Fruit fly (Drosophila melanogaster) whole organism, embryonic: Measurements from ENCODE around the gene gpp.
A peak's percentile ranks its signal among the peaks of the same experiment; 100 is the strongest.

Experiments used
- Bgb ChIP-seq: fragments of 200-800 bp; sonication (Bioruptor generic); IDR thresholded peaks from 2 replicates; pipeline ENCODE4 v1.3.6; 2022; ENCODE audit warnings: missing biosample characterization, missing genetic modification characterization; ENCODE audit not compliant: partially characterized antibody
- CG10209 ChIP-seq: fragments of 200-800 bp; sonication (Bioruptor generic); optimal IDR thresholded peaks from 3 replicates; lab custom pipeline; 2017; ENCODE audit warnings: missing biosample characterization, mild to moderate bottlenecking, missing genetic modification characterization, missing genetic modification reagents
- CG10462 ChIP-seq: fragments of 200-800 bp; sonication (Bioruptor generic); optimal IDR thresholded peaks from 2 replicates; lab custom pipeline; 2016; ENCODE audit warnings: missing biosample characterization, missing genetic modification characterization
- CG10979 ChIP-seq: fragments of 200-800 bp; sonication (Bioruptor generic); optimal IDR thresholded peaks from 2 replicates; lab custom pipeline; 2018; ENCODE audit warnings: missing biosample characterization, mild to moderate bottlenecking, missing genetic modification characterization, moderate library complexity
- CG11085 ChIP-seq: fragments of 200-800 bp; sonication (Bioruptor generic); IDR thresholded peaks from 2 replicates; pipeline ENCODE4 v1.3.6; 2022; ENCODE audit warnings: missing biosample characterization, missing genetic modification characterization
- CG11398 ChIP-seq: fragments of 200-800 bp; sonication (Bioruptor generic); optimal IDR thresholded peaks from 2 replicates; lab custom pipeline; 2016; ENCODE audit warnings: missing biosample characterization, missing genetic modification characterization
- CG11695 ChIP-seq: fragments of 200-800 bp; sonication (Bioruptor generic); IDR thresholded peaks from 3 replicates; pipeline ENCODE4 v1.3.6; 2022; ENCODE audit warnings: missing biosample characterization, missing genetic modification characterization
- CG11723 ChIP-seq: fragments of 200-800 bp; sonication (Bioruptor generic); optimal IDR thresholded peaks from 2 replicates; lab custom pipeline; 2017; ENCODE audit warnings: missing biosample characterization, mild to moderate bottlenecking, missing genetic modification characterization
- CG13123 ChIP-seq: fragments of 200-800 bp; sonication (Bioruptor generic); optimal IDR thresholded peaks from 2 replicates; lab custom pipeline; 2016; ENCODE audit warnings: missing biosample characterization, missing genetic modification characterization
- CG13775 ChIP-seq: fragments of 200-800 bp; sonication (Bioruptor generic); optimal IDR thresholded peaks from 3 replicates; lab custom pipeline; 2017; ENCODE audit warnings: missing biosample characterization, mild to moderate bottlenecking, missing genetic modification characterization
- CG13894 ChIP-seq: fragments of 200-800 bp; sonication (Bioruptor generic); optimal IDR thresholded peaks from 3 replicates; lab custom pipeline; 2018; ENCODE audit warnings: missing biosample characterization, mild to moderate bottlenecking, missing genetic modification characterization, moderate library complexity
- CG1529 ChIP-seq: fragments of 200-800 bp; sonication (Bioruptor generic); optimal IDR thresholded peaks from 3 replicates; lab custom pipeline; 2018; ENCODE audit warnings: missing biosample characterization, missing genetic modification characterization
- CG15514 ChIP-seq: fragments of 200-800 bp; sonication (Bioruptor generic); optimal IDR thresholded peaks from 3 replicates; lab custom pipeline; 2017; ENCODE audit warnings: missing biosample characterization, missing genetic modification characterization, mild to moderate bottlenecking, moderate library complexity, missing genetic modification reagents
- CG17385 ChIP-seq: fragments of 200-800 bp; sonication (Bioruptor generic); optimal IDR thresholded peaks from 3 replicates; lab custom pipeline; 2018; ENCODE audit warnings: missing biosample characterization, mild to moderate bottlenecking, missing genetic modification characterization
- CG17912 ChIP-seq: fragments of 200-800 bp; sonication (Bioruptor generic); optimal IDR thresholded peaks from 2 replicates; lab custom pipeline; 2018; ENCODE audit warnings: missing biosample characterization, mild to moderate bottlenecking, missing genetic modification characterization
- CG2129 ChIP-seq: fragments of 200-800 bp; sonication (Bioruptor generic); IDR thresholded peaks from 2 replicates; pipeline ENCODE4 v1.3.6; 2022; ENCODE audit warnings: missing biosample characterization, missing genetic modification characterization; ENCODE audit not compliant: partially characterized antibody
- CG30020 ChIP-seq: fragments of 200-800 bp; optimal IDR thresholded peaks from 2 replicates; lab custom pipeline; 2019; ENCODE audit warnings: missing biosample characterization, mild to moderate bottlenecking, missing genetic modification characterization, moderate library complexity
- CG3726 ChIP-seq: fragments of 200-800 bp; sonication (Bioruptor generic); IDR thresholded peaks from 3 replicates; pipeline ENCODE4, ENCODE4 v1.3.6; 2022; ENCODE audit warnings: missing biosample characterization, missing genetic modification characterization
- CG4282 ChIP-seq: fragments of 200-800 bp; sonication (Bioruptor generic); optimal IDR thresholded peaks from 2 replicates; lab custom pipeline; 2016; ENCODE audit warnings: missing biosample characterization, missing genetic modification characterization
- CG7271 ChIP-seq: fragments of 200-800 bp; sonication (Bioruptor generic); optimal IDR thresholded peaks from 2 replicates; lab custom pipeline; 2018; ENCODE audit warnings: missing biosample characterization, mild to moderate bottlenecking, missing genetic modification characterization, moderate library complexity
- CG7357 ChIP-seq: fragments of 200-800 bp; sonication (Bioruptor generic); IDR thresholded peaks from 3 replicates; pipeline ENCODE4 v1.3.6; 2022; ENCODE audit warnings: missing biosample characterization, missing genetic modification characterization
- CG8924 ChIP-seq: fragments of 200-800 bp; optimal IDR thresholded peaks from 3 replicates; lab custom pipeline; 2019; ENCODE audit warnings: missing biosample characterization, mild to moderate bottlenecking, missing genetic modification characterization, moderate library complexity
- CG8944 ChIP-seq: fragments of 200-800 bp; sonication (Bioruptor generic); optimal IDR thresholded peaks from 3 replicates; lab custom pipeline; 2016; ENCODE audit warnings: missing biosample characterization, missing genetic modification characterization
- CrebB ChIP-seq: fragments of 200-800 bp; sonication (Bioruptor generic); optimal IDR thresholded peaks from 3 replicates; lab custom pipeline; 2018; ENCODE audit warnings: missing biosample characterization, mild to moderate bottlenecking, missing genetic modification characterization
- Deaf1 ChIP-seq: fragments of 200-800 bp; optimal IDR thresholded peaks from 3 replicates; lab custom pipeline; 2019; ENCODE audit warnings: missing biosample characterization, mild to moderate bottlenecking, missing genetic modification characterization, moderate library complexity
- Dll ChIP-seq: fragments of 200-800 bp; sonication (Bioruptor generic); IDR thresholded peaks from 4 replicates; pipeline ENCODE4 v1.3.6; 2022; ENCODE audit warnings: missing biosample characterization, missing genetic modification characterization; ENCODE audit not compliant: partially characterized antibody
- Fer3 ChIP-seq: fragments of 200-800 bp; sonication (Bioruptor generic); optimal IDR thresholded peaks from 2 replicates; lab custom pipeline; 2018; ENCODE audit warnings: missing biosample characterization, mild to moderate bottlenecking, missing genetic modification characterization, moderate library complexity
- Hmr ChIP-seq: fragments of 200-800 bp; sonication (Bioruptor generic); optimal IDR thresholded peaks from 3 replicates; lab custom pipeline; 2017; ENCODE audit warnings: mild to moderate bottlenecking, missing biosample characterization, missing genetic modification reagents, missing genetic modification characterization
- Nf-YC ChIP-seq: fragments of 200-800 bp; optimal IDR thresholded peaks from 3 replicates; lab custom pipeline; 2019; ENCODE audit warnings: missing biosample characterization, mild to moderate bottlenecking, missing genetic modification characterization, moderate library complexity
- PHDP ChIP-seq: fragments of 200-800 bp; sonication (Bioruptor generic); optimal IDR thresholded peaks from 3 replicates; lab custom pipeline; 2018; ENCODE audit warnings: missing biosample characterization, mild to moderate bottlenecking, missing genetic modification characterization, moderate library complexity
- Pdp1 ChIP-seq, 2 experiments: fragments of 200-800 bp; sonication (Bioruptor generic); optimal IDR thresholded peaks; 3 replicates each; lab custom pipeline; 2016; ENCODE audit warnings: missing biosample characterization in 2 of 2, missing genetic modification characterization in 2 of 2, mild to moderate bottlenecking in 1 of 2, moderate library complexity in 1 of 2
- Sin3A ChIP-seq: fragments of >200 bp; optimal IDR thresholded peaks from 2 replicates; lab custom pipeline; 2018
- Sox100B ChIP-seq: fragments of 200-800 bp; sonication (Bioruptor generic); optimal IDR thresholded peaks from 3 replicates; lab custom pipeline; 2018; ENCODE audit warnings: missing biosample characterization, mild to moderate bottlenecking, missing genetic modification characterization
- Spps ChIP-seq: fragments of 200-800 bp; sonication (Bioruptor generic); optimal IDR thresholded peaks from 2 replicates; lab custom pipeline; 2018; ENCODE audit warnings: missing biosample characterization, mild to moderate bottlenecking, missing genetic modification characterization
- TFAM ChIP-seq: fragments of 200-800 bp; sonication (Bioruptor generic); optimal IDR thresholded peaks from 2 replicates; lab custom pipeline; 2017; ENCODE audit warnings: missing biosample characterization, missing genetic modification characterization, inconsistent platforms
- aop ChIP-seq: fragments of 200-800 bp; sonication (Bioruptor generic); IDR thresholded peaks from 2 replicates; pipeline ENCODE4 v1.3.6; 2022; ENCODE audit warnings: missing biosample characterization, missing genetic modification characterization
- ato ChIP-seq: fragments of 200-800 bp; sonication (Bioruptor generic); IDR thresholded peaks from 2 replicates; pipeline ENCODE4 v1.3.6; 2022; ENCODE audit warnings: missing biosample characterization, missing genetic modification characterization; ENCODE audit not compliant: partially characterized antibody
- bowl ChIP-seq: fragments of 200-800 bp; sonication (Bioruptor generic); IDR thresholded peaks from 2 replicates; pipeline ENCODE4 v1.3.6; 2022; ENCODE audit warnings: missing biosample characterization, missing genetic modification characterization
- da ChIP-seq: fragments of 200-800 bp; sonication (Bioruptor generic); optimal IDR thresholded peaks from 2 replicates; lab custom pipeline; 2016; ENCODE audit warnings: missing biosample characterization, missing genetic modification characterization
- disco-r ChIP-seq: fragments of 200-800 bp; sonication (Bioruptor generic); optimal IDR thresholded peaks from 2 replicates; lab custom pipeline; 2016; ENCODE audit warnings: missing biosample characterization, missing genetic modification characterization
- esg ChIP-seq: fragments of 200-800 bp; sonication (Bioruptor generic); conservative IDR thresholded peaks from 2 replicates; pipeline ENCODE4 v1.3.6; 2022; ENCODE audit warnings: missing biosample characterization, missing genetic modification characterization
- fd64A ChIP-seq: fragments of 200-800 bp; sonication (Bioruptor generic); optimal IDR thresholded peaks from 3 replicates; lab custom pipeline; 2018; ENCODE audit warnings: missing biosample characterization, mild to moderate bottlenecking, missing genetic modification characterization
- gem ChIP-seq: fragments of 200-800 bp; sonication (Bioruptor generic); optimal IDR thresholded peaks from 2 replicates; lab custom pipeline; 2019; ENCODE audit warnings: missing biosample characterization, mild to moderate bottlenecking, missing genetic modification characterization, moderate library complexity
- gro ChIP-seq: fragments of 200-800 bp; sonication (Bioruptor generic); optimal IDR thresholded peaks from 2 replicates; lab custom pipeline; 2016; ENCODE audit warnings: missing biosample characterization, missing genetic modification characterization
- hbn ChIP-seq: fragments of 200-800 bp; sonication (Bioruptor generic); IDR thresholded peaks from 2 replicates; pipeline ENCODE4 v1.3.6; 2022; ENCODE audit warnings: missing biosample characterization, missing genetic modification characterization; ENCODE audit not compliant: partially characterized antibody
- p53 ChIP-seq: fragments of 200-800 bp; sonication (Bioruptor generic); optimal IDR thresholded peaks from 2 replicates; lab custom pipeline; 2016; ENCODE audit warnings: missing biosample characterization, missing genetic modification characterization
- pb ChIP-seq: fragments of 200-800 bp; sonication (Bioruptor generic); optimal IDR thresholded peaks from 3 replicates; lab custom pipeline; 2016; ENCODE audit warnings: missing biosample characterization, missing genetic modification characterization
- psq ChIP-seq: fragments of 200-800 bp; sonication (Bioruptor generic); optimal IDR thresholded peaks from 2 replicates; lab custom pipeline; 2017; ENCODE audit warnings: missing biosample characterization, missing genetic modification characterization
- sens ChIP-seq: fragments of 200-800 bp; sonication (Bioruptor generic); peaks from one replicate; lab custom pipeline; 2016; ENCODE audit warnings: missing biosample characterization, missing genetic modification characterization
- slp2 ChIP-seq: fragments of 200-800 bp; sonication (Bioruptor generic); optimal IDR thresholded peaks from 2 replicates; lab custom pipeline; 2016; ENCODE audit warnings: missing biosample characterization, missing genetic modification characterization

Gene gpp

dm6 chr3R:6467646-6468350 lies 61.1 kb downstream of the gpp start (continued):
- TF ChIP-seq CG13775 (GFP tag; lab: Kevin White, UChicago) (peak; percentile 31), bowl (no peak), CG17385 (GFP tag; lab: Kevin White, UChicago) (peak; percentile 51), CG4282 (GFP tag; lab: Kevin White, UChicago) (no peak), CG11085 (GFP tag; lab: Robert Waterston, UW) (no peak), CG10462 (GFP tag; lab: Kevin White, UChicago) (peak; percentile 0), slp2 (GFP tag; lab: Kevin White, UChicago) (peak; percentile 9), Hmr (GFP tag; lab: Kevin White, UChicago) (peak; percentile 34), CG3726 (GFP tag; lab: Robert Waterston, UW) (no peak), CG30020 (tag; lab: Kevin White, UChicago) (no peak), CG11723 (GFP tag; lab: Kevin White, UChicago) (peak; percentile 21), CG13123 (GFP tag; lab: Kevin White, UChicago) (no peak), CG2129 (no peak), Fer3 (tag; lab: Kevin White, UChicago) (peak; percentile 11), CG13894 (no peak), CrebB (tag; lab: Kevin White, UChicago) (no peak), Dll (no peak), TFAM (GFP tag; lab: Kevin White, UChicago) (no peak), sens (GFP tag; lab: Kevin White, UChicago) (peak; percentile 87), disco-r (GFP tag; lab: Kevin White, UChicago) (peak; percentile 10), ato (GFP tag; lab: Robert Waterston, UW) (no peak), CG7271 (tag; lab: Kevin White, UChicago) (no peak), p53 (GFP tag; lab: Kevin White, UChicago) (no peak), fd64A (GFP tag; lab: Kevin White, UChicago) (no peak), CG1529 (GFP tag; lab: Kevin White, UChicago) (peak; percentile 66), esg (peak; percentile 60), aop (GFP tag; lab: Robert Waterston, UW) (no peak), Deaf1 (no peak), CG11398 (GFP tag; lab: Kevin White, UChicago) (peak; percentile 23), da (GFP tag; lab: Kevin White, UChicago) (no peak), gem (tag; lab: Kevin White, UChicago) (peak; percentile 86), Pdp1 (GFP tag; optimal IDR thresholded peaks at IDR 0.05; lab: Kevin White, UChicago) (peak in 1 of 2 experiments; percentile 51), Nf-YC (tag; lab: Kevin White, UChicago) (no peak), CG8924 (tag; lab: Kevin White, UChicago) (peak; percentile 62), CG7357 (GFP tag; lab: Robert Waterston, UW) (no peak), pb (GFP tag; lab: Kevin White, UChicago) (no peak), CG10979 (tag; lab: Kevin White, UChicago) (peak; percentile 23), Sox100B (GFP tag; lab: Kevin White, UChicago) (peak; percentile 11), CG15514 (GFP tag; lab: Kevin White, UChicago) (no peak), CG10209 (GFP tag; lab: Kevin White, UChicago) (peak; percentile 58), CG8944 (peak; percentile 19), gro (GFP tag; lab: Kevin White, UChicago) (no peak), CG11695 (no peak), hbn (GFP tag; lab: Robert Waterston, UW) (no peak), Bgb (GFP tag; lab: Robert Waterston, UW) (no peak), Sin3A (no peak), Spps (tag; lab: Kevin White, UChicago) (no peak), psq (no peak), PHDP (tag; lab: Kevin White, UChicago) (peak; percentile 67), CG17912 (GFP tag; lab: Kevin White, UChicago) (no peak)
